Fruit fly (Drosophila melanogaster) whole organism, embryonic: Measurements from ENCODE around the gene CG32428.
A peak's percentile ranks its signal among the peaks of the same experiment; 100 is the strongest.

Experiments used
- Bdp1 ChIP-seq: fragments of 200-800 bp; sonication (Bioruptor generic); optimal IDR thresholded peaks from 3 replicates; lab custom pipeline; 2016; ENCODE audit warnings: missing biosample characterization, missing genetic modification characterization
- CG10565 ChIP-seq: fragments of 200-800 bp; sonication (Bioruptor generic); optimal IDR thresholded peaks from 3 replicates; lab custom pipeline; 2016; ENCODE audit warnings: missing biosample characterization, mild to moderate bottlenecking, missing genetic modification characterization
- CG12942 ChIP-seq: fragments of 200-800 bp; sonication (Bioruptor generic); optimal IDR thresholded peaks from 3 replicates; lab custom pipeline; 2016; ENCODE audit warnings: missing biosample characterization, missing genetic modification characterization
- CG13287 ChIP-seq: fragments of 200-800 bp; sonication (Bioruptor generic); IDR thresholded peaks from 2 replicates; pipeline ENCODE4 v1.3.6; 2022; ENCODE audit warnings: missing biosample characterization, missing genetic modification characterization; ENCODE audit not compliant: partially characterized antibody
- CG1647 ChIP-seq: fragments of 200-800 bp; sonication (Bioruptor generic); optimal IDR thresholded peaks from 3 replicates; lab custom pipeline; 2016; ENCODE audit warnings: missing biosample characterization, missing genetic modification characterization
- CG17328 ChIP-seq: fragments of 200-800 bp; sonication (Bioruptor generic); IDR thresholded peaks from 2 replicates; pipeline ENCODE4 v1.3.6; 2022; ENCODE audit warnings: missing biosample characterization, missing genetic modification characterization
- CG2120 ChIP-seq: fragments of 200-800 bp; sonication (Bioruptor generic); optimal IDR thresholded peaks from 3 replicates; lab custom pipeline; 2016; ENCODE audit warnings: missing biosample characterization, missing genetic modification characterization
- CG2202 ChIP-seq: fragments of 200-800 bp; sonication (Bioruptor generic); optimal IDR thresholded peaks from 2 replicates; lab custom pipeline; 2018; ENCODE audit warnings: missing biosample characterization, mild to moderate bottlenecking, missing genetic modification characterization
- CG31365 ChIP-seq: fragments of 200-800 bp; sonication (Bioruptor generic); optimal IDR thresholded peaks from 2 replicates; lab custom pipeline; 2018; ENCODE audit warnings: missing biosample characterization, mild to moderate bottlenecking, missing genetic modification characterization
- CG3281 ChIP-seq: fragments of 200-800 bp; sonication (Bioruptor generic); optimal IDR thresholded peaks from 3 replicates; lab custom pipeline; 2017; ENCODE audit warnings: missing biosample characterization, mild to moderate bottlenecking, missing genetic modification characterization
- CG3838 ChIP-seq: fragments of 200-800 bp; sonication (Bioruptor generic); optimal IDR thresholded peaks from 3 replicates; lab custom pipeline; 2016; ENCODE audit warnings: missing biosample characterization, missing genetic modification characterization
- CG42726 ChIP-seq: fragments of 200-800 bp; sonication (Bioruptor generic); IDR thresholded peaks from 2 replicates; pipeline ENCODE4 v1.3.6; 2022; ENCODE audit warnings: missing biosample characterization, missing genetic modification characterization; ENCODE audit not compliant: partially characterized antibody
- CG5953 ChIP-seq: fragments of 200-800 bp; sonication (Bioruptor generic); IDR thresholded peaks from 2 replicates; pipeline ENCODE4 v1.3.6; 2022; ENCODE audit warnings: missing biosample characterization, missing genetic modification characterization
- CG6254 ChIP-seq: fragments of 200-800 bp; sonication (Bioruptor generic); optimal IDR thresholded peaks from 3 replicates; lab custom pipeline; 2017; ENCODE audit warnings: mild to moderate bottlenecking, missing biosample characterization, missing genetic modification reagents, missing genetic modification characterization
- CG6654 ChIP-seq: fragments of 200-800 bp; sonication (Bioruptor generic); optimal IDR thresholded peaks from 2 replicates; lab custom pipeline; 2017; ENCODE audit warnings: missing biosample characterization, mild to moderate bottlenecking, missing genetic modification characterization
- CG6689 ChIP-seq: fragments of 200-800 bp; sonication (Bioruptor generic); IDR thresholded peaks from 2 replicates; pipeline ENCODE4 v1.3.6; 2022; ENCODE audit warnings: missing biosample characterization, missing genetic modification characterization
- CG6791 ChIP-seq: fragments of 200-800 bp; sonication (Bioruptor generic); IDR thresholded peaks from 3 replicates; pipeline ENCODE4 v1.3.6; 2022; ENCODE audit warnings: missing biosample characterization, missing genetic modification characterization; ENCODE audit not compliant: partially characterized antibody
- CG7928 ChIP-seq: fragments of 200-800 bp; sonication (Bioruptor generic); optimal IDR thresholded peaks from 2 replicates; lab custom pipeline; 2017; ENCODE audit warnings: missing biosample characterization, mild to moderate bottlenecking, missing genetic modification characterization
- CG7963 ChIP-seq: fragments of 200-800 bp; sonication (Bioruptor generic); IDR thresholded peaks from 3 replicates; pipeline ENCODE4 v1.3.6; 2022; ENCODE audit warnings: missing biosample characterization, missing genetic modification characterization; ENCODE audit not compliant: partially characterized antibody
- CG8281 ChIP-seq: fragments of 200-800 bp; sonication (Bioruptor generic); optimal IDR thresholded peaks from 2 replicates; lab custom pipeline; 2018; ENCODE audit warnings: missing biosample characterization, mild to moderate bottlenecking, missing genetic modification characterization, moderate library complexity
- CG8290 ChIP-seq, 3 experiments: fragments of 200-800 bp; sonication (Bioruptor generic); optimal IDR thresholded peaks; 2 replicates each; lab custom pipeline; 2016 to 2019; ENCODE audit warnings: missing biosample characterization in 3 of 3, missing genetic modification characterization in 3 of 3, mild to moderate bottlenecking in 2 of 3, moderate library complexity in 1 of 3
- CG8478 ChIP-seq: fragments of >200 bp; optimal IDR thresholded peaks from 2 replicates; lab custom pipeline; 2018
- CG9437 ChIP-seq: fragments of 200-800 bp; sonication (Bioruptor generic); optimal IDR thresholded peaks from 2 replicates; lab custom pipeline; 2018; ENCODE audit warnings: missing biosample characterization, mild to moderate bottlenecking, missing genetic modification characterization
- CG9817 ChIP-seq: fragments of 200-800 bp; sonication (Bioruptor generic); optimal IDR thresholded peaks from 2 replicates; lab custom pipeline; 2018; ENCODE audit warnings: missing biosample characterization, mild to moderate bottlenecking, missing genetic modification characterization, moderate library complexity
- CoRest ChIP-seq: fragments of 200-800 bp; sonication (Bioruptor generic); optimal IDR thresholded peaks from 3 replicates; lab custom pipeline; 2018; ENCODE audit warnings: missing biosample characterization, mild to moderate bottlenecking, missing genetic modification characterization, moderate library complexity
- D19B ChIP-seq: fragments of 200-800 bp; sonication (Bioruptor generic); optimal IDR thresholded peaks from 2 replicates; lab custom pipeline; 2017; ENCODE audit warnings: missing biosample characterization, mild to moderate bottlenecking, missing genetic modification characterization
- Deaf1 ChIP-seq: fragments of 200-800 bp; optimal IDR thresholded peaks from 3 replicates; lab custom pipeline; 2019; ENCODE audit warnings: missing biosample characterization, mild to moderate bottlenecking, missing genetic modification characterization, moderate library complexity
- Drgx ChIP-seq: fragments of 200-800 bp; sonication (Bioruptor generic); IDR thresholded peaks from 2 replicates; pipeline ENCODE4 v1.3.6; 2022; ENCODE audit warnings: missing biosample characterization, missing genetic modification characterization
- Ets65A ChIP-seq: fragments of 200-800 bp; sonication (Bioruptor generic); peaks from one replicate; lab custom pipeline; 2016; ENCODE audit warnings: missing biosample characterization, missing genetic modification characterization
- Jarid2 ChIP-seq: fragments of 200-800 bp; sonication (Bioruptor generic); optimal IDR thresholded peaks from 3 replicates; lab custom pipeline; 2017; ENCODE audit warnings: mild to moderate bottlenecking, missing biosample characterization, missing genetic modification reagents, missing genetic modification characterization
- NC2β ChIP-seq: fragments of 200-800 bp; sonication (Bioruptor generic); optimal IDR thresholded peaks from 2 replicates; lab custom pipeline; 2016; ENCODE audit warnings: missing biosample characterization, missing genetic modification characterization
- NFAT ChIP-seq: fragments of 200-800 bp; sonication (Bioruptor generic); IDR thresholded peaks from 2 replicates; pipeline ENCODE4 v1.3.6; 2022; ENCODE audit warnings: missing biosample characterization, missing genetic modification characterization
- NfI ChIP-seq: fragments of 200-800 bp; sonication (Bioruptor generic); optimal IDR thresholded peaks from 3 replicates; lab custom pipeline; 2018; ENCODE audit warnings: missing biosample characterization, mild to moderate bottlenecking, missing genetic modification characterization, moderate library complexity
- Scr ChIP-seq: fragments of 200-800 bp; sonication (Bioruptor generic); IDR thresholded peaks from 2 replicates; pipeline ENCODE4 v1.3.6; 2022; ENCODE audit warnings: missing biosample characterization, missing genetic modification characterization; ENCODE audit not compliant: partially characterized antibody
- Vsx1 ChIP-seq: fragments of 200-800 bp; sonication (Bioruptor generic); optimal IDR thresholded peaks from 2 replicates; lab custom pipeline; 2017; ENCODE audit warnings: missing biosample characterization, mild to moderate bottlenecking, missing genetic modification characterization, missing genetic modification reagents
- Xbp1 ChIP-seq: fragments of 200-800 bp; sonication (Bioruptor generic); optimal IDR thresholded peaks from 3 replicates; lab custom pipeline; 2016; ENCODE audit warnings: missing biosample characterization, mild to moderate bottlenecking, missing genetic modification characterization
- ash1 ChIP-seq: fragments of 200-800 bp; sonication (Bioruptor generic); optimal IDR thresholded peaks from 2 replicates; lab custom pipeline; 2018; ENCODE audit warnings: missing biosample characterization, mild to moderate bottlenecking, missing genetic modification characterization
- bsh ChIP-seq, 2 experiments: fragments of 200-800 bp; sonication (Bioruptor generic); optimal IDR thresholded peaks; 2 replicates each; lab custom pipeline; 2017 to 2018; ENCODE audit warnings: mild to moderate bottlenecking in 2 of 2, missing biosample characterization in 2 of 2, missing genetic modification characterization in 2 of 2, moderate library complexity in 1 of 2
- caup ChIP-seq: fragments of 200-800 bp; sonication (Bioruptor generic); optimal IDR thresholded peaks from 3 replicates; lab custom pipeline; 2017; ENCODE audit warnings: missing biosample characterization, mild to moderate bottlenecking, missing genetic modification characterization, moderate library complexity; ENCODE audit not compliant: severe bottlenecking
- fru ChIP-seq: fragments of >200 bp; optimal IDR thresholded peaks from 2 replicates; lab custom pipeline; 2017
- ind ChIP-seq: fragments of 200-800 bp; sonication (Bioruptor generic); optimal IDR thresholded peaks from 3 replicates; lab custom pipeline; 2016; ENCODE audit warnings: missing biosample characterization, missing genetic modification characterization
- knrl ChIP-seq: fragments of 200-800 bp; sonication (Bioruptor generic); IDR thresholded peaks from 3 replicates; pipeline ENCODE4 v1.3.6; 2022; ENCODE audit warnings: missing biosample characterization, missing genetic modification characterization; ENCODE audit not compliant: partially characterized antibody
- lbe ChIP-seq: fragments of 200-800 bp; sonication (Bioruptor generic); optimal IDR thresholded peaks from 2 replicates; lab custom pipeline; 2016; ENCODE audit warnings: missing biosample characterization, mild to moderate bottlenecking, missing genetic modification characterization
- otp ChIP-seq: fragments of 200-800 bp; sonication (Bioruptor generic); IDR thresholded peaks from 3 replicates; pipeline ENCODE4, ENCODE4 v1.3.6; 2022; ENCODE audit warnings: missing biosample characterization, missing genetic modification characterization
- p53 ChIP-seq: fragments of 200-800 bp; sonication (Bioruptor generic); optimal IDR thresholded peaks from 2 replicates; lab custom pipeline; 2016; ENCODE audit warnings: missing biosample characterization, missing genetic modification characterization
- trem ChIP-seq: fragments of 200-800 bp; optimal IDR thresholded peaks from 3 replicates; lab custom pipeline; 2019; ENCODE audit warnings: missing biosample characterization, mild to moderate bottlenecking, missing genetic modification characterization, moderate library complexity
- vfl ChIP-seq: fragments of 200-800 bp; sonication (Bioruptor generic); optimal IDR thresholded peaks from 2 replicates; lab custom pipeline; 2016; ENCODE audit warnings: missing biosample characterization, missing genetic modification characterization
- zen ChIP-seq: fragments of 200-800 bp; sonication (Bioruptor generic); optimal IDR thresholded peaks from 3 replicates; lab custom pipeline; 2018; ENCODE audit warnings: missing biosample characterization, mild to moderate bottlenecking, missing genetic modification characterization, moderate library complexity

CG32428 gene

DNA sequence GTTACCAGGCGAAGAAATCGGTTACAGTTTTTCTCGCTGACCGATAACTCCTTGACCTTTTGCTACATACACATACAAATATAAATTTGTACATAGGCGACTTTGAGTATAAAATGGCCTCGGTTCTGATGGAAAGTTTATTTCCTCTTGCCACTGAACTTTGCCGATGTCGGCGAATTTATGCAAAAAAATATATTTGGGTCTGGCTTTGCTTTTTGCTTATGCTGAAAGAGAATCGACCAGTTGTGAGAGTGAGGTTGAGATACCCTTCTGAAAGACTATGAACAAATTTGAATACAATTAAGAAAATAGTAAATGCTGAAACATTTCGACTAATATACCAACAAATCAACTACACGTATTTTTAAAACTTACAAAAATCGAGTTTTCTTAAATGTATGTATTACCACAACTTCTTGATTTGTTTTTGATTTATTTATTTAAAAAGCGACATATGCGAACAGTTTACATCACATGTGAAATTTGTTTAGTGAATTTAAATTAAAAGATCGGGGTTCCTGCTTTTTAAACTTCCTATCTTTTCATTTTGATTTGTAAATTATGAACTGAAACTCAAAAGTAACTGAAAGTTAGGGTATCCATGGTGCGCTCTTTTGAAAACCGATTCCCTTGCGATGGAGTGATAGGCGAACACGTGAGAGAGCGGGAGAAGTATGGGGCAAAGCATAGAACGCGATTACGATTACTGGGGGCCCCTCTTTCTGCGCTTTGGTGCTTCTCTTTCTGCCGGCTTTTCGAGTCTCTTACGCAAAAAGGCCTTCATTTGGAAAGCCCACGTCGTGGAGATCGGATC is 35.8 kb upstream of the CG32428 start (continued):
- TF ChIP-seq NC2β (GFP tag; lab: Kevin White, UChicago), result no peak
- TF ChIP-seq Scr (GFP tag; lab: Robert Waterston, UW), result no peak
- no peak for TF ChIP-seq knrl (GFP tag; lab: Robert Waterston, UW)
- TF ChIP-seq p53 (GFP tag; lab: Kevin White, UChicago), result peak; percentile 9
- TF ChIP-seq CG5953, result no peak
- peak; percentile 50 for TF ChIP-seq CG8281 (tag; lab: Kevin White, UChicago)
- TF ChIP-seq CG42726 (GFP tag; lab: Robert Waterston, UW), result no peak
- TF ChIP-seq NfI, result peak; percentile 70
- TF ChIP-seq vfl (GFP tag; lab: Kevin White, UChicago), result peak; percentile 58
- no peak for TF ChIP-seq CG12942 (GFP tag; lab: Kevin White, UChicago)
- peak; percentile 60 for TF ChIP-seq Ets65A (GFP tag; lab: Kevin White, UChicago)
- TF ChIP-seq CG3838 (GFP tag; lab: Kevin White, UChicago), result peak; percentile 34
- peak; percentile 75 for TF ChIP-seq Xbp1
- TF ChIP-seq CG9817 (tag; lab: Kevin White, UChicago), result peak; percentile 75
- peak; percentile 19; the same call in 1 of the 2 replicates for TF ChIP-seq NFAT (GFP tag; lab: Robert Waterston, UW)
- no peak for TF ChIP-seq CG8478
- no peak for TF ChIP-seq CG10565 (GFP tag; lab: Kevin White, UChicago)
- no peak for TF ChIP-seq fru (lab: Kevin White, UChicago)
- peak; percentile 64 for TF ChIP-seq Bdp1 (GFP tag; lab: Kevin White, UChicago)
- peak; percentile 25; the same call in 1 of the 2 replicates for TF ChIP-seq CG17328 (GFP tag; lab: Robert Waterston, UW)
- TF ChIP-seq ash1 (GFP tag; lab: Kevin White, UChicago), result no peak
- TF ChIP-seq Deaf1, result peak; percentile 60
- TF ChIP-seq CG2120 (GFP tag; lab: Kevin White, UChicago), result peak; percentile 90
- TF ChIP-seq zen, result peak; percentile 25
- peak; percentile 58 for TF ChIP-seq Vsx1 (GFP tag; lab: Kevin White, UChicago)
- peak; percentile 63 for TF ChIP-seq ind (GFP tag; lab: Kevin White, UChicago)
- no peak for TF ChIP-seq CG6689 (GFP tag; lab: Robert Waterston, UW)
- peak; percentile 37 for TF ChIP-seq CG2202 (tag; lab: Kevin White, UChicago)
- peak; percentile 56 for TF ChIP-seq CG7928 (GFP tag; lab: Kevin White, UChicago)
- no peak for TF ChIP-seq CG13287 (GFP tag; lab: Robert Waterston, UW)
- TF ChIP-seq trem (tag; lab: Kevin White, UChicago), result peak; percentile 58
- no peak for TF ChIP-seq CG7963
- peak; percentile 91 for TF ChIP-seq CoRest (tag; lab: Kevin White, UChicago)
- peak; percentile 65 for TF ChIP-seq CG6254
- TF ChIP-seq CG9437 (GFP tag; lab: Kevin White, UChicago), result peak; percentile 88
- peak; percentile 1 for TF ChIP-seq CG8290 (GFP tag; optimal IDR thresholded peaks at IDR 0.05; lab: Kevin White, UChicago)
- no peak for TF ChIP-seq CG8290 (tag; optimal IDR thresholded peaks at IDR 0.05; lab: Kevin White, UChicago)
- peak; percentile 69 to 82 for TF ChIP-seq bsh (GFP tag; optimal IDR thresholded peaks at IDR 0.05; lab: Kevin White, UChicago)
- no peak for TF ChIP-seq CG31365 (tag; lab: Kevin White, UChicago)
- TF ChIP-seq CG1647 (GFP tag; lab: Kevin White, UChicago), result peak; percentile 43
- TF ChIP-seq lbe (GFP tag; lab: Kevin White, UChicago), result no peak
- TF ChIP-seq Drgx, result peak; percentile 41; the same call in 1 of the 2 replicates
- peak; percentile 78 for TF ChIP-seq caup (GFP tag; lab: Kevin White, UChicago)
- no peak for TF ChIP-seq otp (GFP tag; lab: Robert Waterston, UW)
- peak; percentile 16 for TF ChIP-seq Jarid2
- no peak for TF ChIP-seq CG6791 (GFP tag; lab: Robert Waterston, UW)
- peak; percentile 74 for TF ChIP-seq D19B
- TF ChIP-seq CG6654 (GFP tag; lab: Kevin White, UChicago), result peak; percentile 31
- peak; percentile 92 for TF ChIP-seq CG3281 (GFP tag; lab: Kevin White, UChicago)
